Worm (Caenorhabditis elegans): Measurements from ENCODE around the gene asp-4.

DNA sequence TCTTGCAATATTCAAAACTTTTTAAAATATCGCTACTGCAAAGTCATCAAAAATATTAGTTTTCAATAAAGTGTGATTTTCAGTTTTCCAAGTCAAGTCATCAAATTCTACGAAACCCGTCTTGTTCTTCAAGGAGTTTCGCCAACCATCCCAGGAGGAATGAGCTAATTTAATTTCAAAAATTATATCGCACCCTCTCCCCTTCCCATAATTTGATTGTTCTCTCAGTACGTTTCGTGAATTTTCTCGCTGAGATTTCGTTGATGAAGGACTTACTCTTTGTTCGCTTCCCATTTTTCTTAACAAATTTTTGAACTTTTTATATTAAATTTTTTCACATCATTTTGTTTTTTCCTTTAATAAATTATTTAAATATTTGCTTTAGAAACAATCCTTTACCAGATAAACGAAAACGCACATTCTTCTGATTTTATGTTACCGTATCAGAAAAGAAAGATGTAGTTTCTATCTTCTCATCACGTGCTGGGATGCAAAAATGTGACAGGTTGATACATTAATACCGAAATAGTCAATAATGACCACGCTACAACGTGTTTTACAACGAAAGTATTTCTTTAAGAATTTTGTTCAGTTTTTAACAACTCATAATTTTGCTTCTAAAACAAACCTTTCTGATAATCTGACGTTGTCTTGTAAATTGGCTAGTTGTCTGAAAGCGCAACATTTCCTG, 25.6 kb upstream of the asp-4 start:
- TF ChIP-seq sptf-1 (tag; optimal IDR thresholded peaks at IDR 0.05) (no peak), nhr-76 (tag; optimal IDR thresholded peaks at IDR 0.05) (no peak), unc-62 (GFP tag; optimal IDR thresholded peaks at IDR 0.05) (no peak), blmp-1 (tag; optimal IDR thresholded peaks at IDR 0.05) (no peak), elt-1 (tag; optimal IDR thresholded peaks at IDR 0.05; ENCODE audit: borderline replicate concordance, insufficient read depth) (no peak), mep-1 (tag; optimal IDR thresholded peaks at IDR 0.05) (no peak), M03D4.4 (tag; optimal IDR thresholded peaks at IDR 0.05) (no peak), snpc-4 (tag; optimal IDR thresholded peaks at IDR 0.05) (no peak), pha-4 (tag; optimal IDR thresholded peaks at IDR 0.05) (no peak), nhr-28 (tag; optimal IDR thresholded peaks at IDR 0.05) (no peak), nhr-2 (tag; optimal IDR thresholded peaks at IDR 0.05) (no peak)
